Fruit fly (Drosophila melanogaster) whole organism, embryonic: ENCODE measurements around the gene fmt.
A peak's percentile ranks its signal among the peaks of the same experiment; 100 is the strongest.

ENCODE experiments used
- CG10431 ChIP-seq: fragments of 200-800 bp; sonication (Bioruptor generic); optimal IDR thresholded peaks from 3 replicates; lab custom pipeline; 2018; ENCODE audit warnings: missing biosample characterization, mild to moderate bottlenecking, missing genetic modification characterization
- CG10979 ChIP-seq: fragments of 200-800 bp; sonication (Bioruptor generic); optimal IDR thresholded peaks from 2 replicates; lab custom pipeline; 2018; ENCODE audit warnings: missing biosample characterization, mild to moderate bottlenecking, missing genetic modification characterization, moderate library complexity
- CG11093 ChIP-seq: fragments of 200-800 bp; sonication (Bioruptor generic); IDR thresholded peaks from 3 replicates; pipeline ENCODE4 v1.3.6; 2022; ENCODE audit warnings: missing biosample characterization, missing genetic modification characterization
- CG11456 ChIP-seq: fragments of 200-800 bp; sonication (Bioruptor generic); IDR thresholded peaks from 3 replicates; pipeline ENCODE4 v1.3.6; 2022; ENCODE audit warnings: missing biosample characterization, missing genetic modification characterization
- CG12236 ChIP-seq: fragments of 200-800 bp; sonication (Bioruptor generic); optimal IDR thresholded peaks from 2 replicates; lab custom pipeline; 2016; ENCODE audit warnings: missing biosample characterization, missing genetic modification characterization
- CG12299 ChIP-seq: fragments of 200-800 bp; sonication (Bioruptor generic); optimal IDR thresholded peaks from 2 replicates; lab custom pipeline; 2018; ENCODE audit warnings: missing biosample characterization, mild to moderate bottlenecking, missing genetic modification characterization
- CG13624 ChIP-seq: fragments of 200-800 bp; sonication (Bioruptor generic); optimal IDR thresholded peaks from 2 replicates; lab custom pipeline; 2016; ENCODE audit warnings: missing biosample characterization, missing genetic modification characterization
- CG14014 ChIP-seq: fragments of 200-800 bp; sonication (Bioruptor generic); IDR thresholded peaks from 2 replicates; pipeline ENCODE4 v1.3.6; 2022; ENCODE audit warnings: missing biosample characterization, missing genetic modification characterization
- CG15269 ChIP-seq: fragments of 200-800 bp; sonication (Bioruptor generic); optimal IDR thresholded peaks from 2 replicates; lab custom pipeline; 2018; ENCODE audit warnings: missing biosample characterization, mild to moderate bottlenecking, missing genetic modification characterization, moderate library complexity
- CG17829 ChIP-seq: fragments of 200-800 bp; optimal IDR thresholded peaks from 2 replicates; lab custom pipeline; 2019; ENCODE audit warnings: missing biosample characterization, mild to moderate bottlenecking, missing genetic modification characterization, moderate library complexity
- CG18476 ChIP-seq: fragments of 200-800 bp; sonication (Bioruptor generic); optimal IDR thresholded peaks from 2 replicates; lab custom pipeline; 2016; ENCODE audit warnings: missing biosample characterization, mild to moderate bottlenecking, missing genetic modification characterization
- CG30431 ChIP-seq: fragments of 200-800 bp; sonication (Bioruptor generic); optimal IDR thresholded peaks from 2 replicates; lab custom pipeline; 2017; ENCODE audit warnings: missing biosample characterization, missing genetic modification characterization
- CG34376 ChIP-seq: fragments of 200-800 bp; sonication (Bioruptor generic); optimal IDR thresholded peaks from 2 replicates; lab custom pipeline; 2018; ENCODE audit warnings: missing biosample characterization, mild to moderate bottlenecking, missing genetic modification characterization
- CG3726 ChIP-seq: fragments of 200-800 bp; sonication (Bioruptor generic); IDR thresholded peaks from 3 replicates; pipeline ENCODE4, ENCODE4 v1.3.6; 2022; ENCODE audit warnings: missing biosample characterization, missing genetic modification characterization
- CG42726 ChIP-seq: fragments of 200-800 bp; sonication (Bioruptor generic); IDR thresholded peaks from 2 replicates; pipeline ENCODE4 v1.3.6; 2022; ENCODE audit warnings: missing biosample characterization, missing genetic modification characterization; ENCODE audit not compliant: partially characterized antibody
- CG6654 ChIP-seq: fragments of 200-800 bp; sonication (Bioruptor generic); optimal IDR thresholded peaks from 2 replicates; lab custom pipeline; 2017; ENCODE audit warnings: missing biosample characterization, mild to moderate bottlenecking, missing genetic modification characterization
- CG6683 ChIP-seq: fragments of 200-800 bp; sonication (Bioruptor generic); optimal IDR thresholded peaks from 2 replicates; lab custom pipeline; 2017; ENCODE audit warnings: missing biosample characterization, mild to moderate bottlenecking, missing genetic modification characterization, missing genetic modification reagents
- CG8290 ChIP-seq, 3 experiments: fragments of 200-800 bp; sonication (Bioruptor generic); optimal IDR thresholded peaks; 2 replicates each; lab custom pipeline; 2016 to 2019; ENCODE audit warnings: missing biosample characterization in 3 of 3, missing genetic modification characterization in 3 of 3, mild to moderate bottlenecking in 2 of 3, moderate library complexity in 1 of 3
- CG8388 ChIP-seq: fragments of 200-800 bp; sonication (Bioruptor generic); optimal IDR thresholded peaks from 2 replicates; lab custom pipeline; 2019; ENCODE audit warnings: missing biosample characterization, mild to moderate bottlenecking, missing genetic modification characterization, moderate library complexity
- Dek ChIP-seq: fragments of 200-800 bp; sonication (Bioruptor generic); optimal IDR thresholded peaks from 3 replicates; lab custom pipeline; 2019; ENCODE audit warnings: missing biosample characterization, mild to moderate bottlenecking, missing genetic modification characterization, moderate library complexity
- E2f1 ChIP-seq: fragments of 200-800 bp; sonication (Bioruptor generic); IDR thresholded peaks from 2 replicates; pipeline ENCODE4 v1.3.6; 2022; ENCODE audit warnings: missing biosample characterization, missing genetic modification characterization
- Ets97D ChIP-seq: fragments of 200-800 bp; sonication (Bioruptor generic); optimal IDR thresholded peaks from 3 replicates; lab custom pipeline; 2016; ENCODE audit warnings: missing biosample characterization, missing genetic modification characterization
- Gsc ChIP-seq: fragments of 200-800 bp; sonication (Bioruptor generic); IDR thresholded peaks from 2 replicates; pipeline ENCODE4 v1.3.6; 2022; ENCODE audit warnings: missing biosample characterization, missing genetic modification characterization
- Hr39 ChIP-seq: fragments of >200 bp; optimal IDR thresholded peaks from 2 replicates; lab custom pipeline; 2017
- Hsf ChIP-seq: fragments of 200-800 bp; sonication (Bioruptor generic); optimal IDR thresholded peaks from 3 replicates; lab custom pipeline; 2016; ENCODE audit warnings: missing biosample characterization, missing genetic modification characterization
- Med ChIP-seq: fragments of 200-800 bp; sonication (Bioruptor generic); peaks from one replicate; lab custom pipeline; 2016; ENCODE audit warnings: missing biosample characterization, missing genetic modification characterization, mild to moderate bottlenecking, inconsistent platforms, moderate library complexity
- Rfx ChIP-seq: fragments of 200-800 bp; sonication (Bioruptor generic); IDR thresholded peaks from 2 replicates; pipeline ENCODE4 v1.3.6; 2022; ENCODE audit warnings: missing biosample characterization, missing genetic modification characterization
- ara ChIP-seq: fragments of 200-800 bp; sonication (Bioruptor generic); IDR thresholded peaks from 2 replicates; pipeline ENCODE4 v1.3.6; 2022; ENCODE audit warnings: missing biosample characterization, missing genetic modification characterization
- bcd ChIP-seq: fragments of 200-800 bp; sonication (Bioruptor generic); optimal IDR thresholded peaks from 2 replicates; lab custom pipeline; 2017; ENCODE audit warnings: missing biosample characterization, mild to moderate bottlenecking, missing genetic modification characterization
- crol ChIP-seq: fragments of 200-800 bp; sonication (Bioruptor generic); IDR thresholded peaks from 2 replicates; pipeline ENCODE4 v1.3.6; 2022; ENCODE audit warnings: missing biosample characterization, missing genetic modification characterization
- emc ChIP-seq: fragments of 200-800 bp; sonication (Bioruptor generic); optimal IDR thresholded peaks from 2 replicates; lab custom pipeline; 2016; ENCODE audit warnings: missing biosample characterization, missing genetic modification characterization
- gcm ChIP-seq: fragments of 200-800 bp; sonication (Bioruptor generic); optimal IDR thresholded peaks from 2 replicates; lab custom pipeline; 2019; ENCODE audit warnings: missing biosample characterization, mild to moderate bottlenecking, missing genetic modification characterization, moderate library complexity
- gem ChIP-seq: fragments of 200-800 bp; sonication (Bioruptor generic); optimal IDR thresholded peaks from 2 replicates; lab custom pipeline; 2019; ENCODE audit warnings: missing biosample characterization, mild to moderate bottlenecking, missing genetic modification characterization, moderate library complexity
- grau ChIP-seq: fragments of 200-800 bp; optimal IDR thresholded peaks from 3 replicates; lab custom pipeline; 2019; ENCODE audit warnings: missing biosample characterization, mild to moderate bottlenecking, missing genetic modification characterization, moderate library complexity
- gro ChIP-seq: fragments of 200-800 bp; sonication (Bioruptor generic); optimal IDR thresholded peaks from 2 replicates; lab custom pipeline; 2016; ENCODE audit warnings: missing biosample characterization, missing genetic modification characterization
- hb ChIP-seq: fragments of 200-800 bp; sonication (Bioruptor generic); IDR thresholded peaks from 3 replicates; pipeline ENCODE4 v1.3.6; 2022; ENCODE audit warnings: missing biosample characterization, missing genetic modification characterization; ENCODE audit not compliant: partially characterized antibody
- inv ChIP-seq: fragments of 200-800 bp; sonication (Bioruptor generic); IDR thresholded peaks from 2 replicates; pipeline ENCODE4 v1.3.6; 2022; ENCODE audit warnings: missing biosample characterization, missing genetic modification characterization; ENCODE audit not compliant: partially characterized antibody
- jumu ChIP-seq: fragments of 200-800 bp; sonication (Bioruptor generic); optimal IDR thresholded peaks from 3 replicates; lab custom pipeline; 2016; ENCODE audit warnings: missing biosample characterization, missing genetic modification characterization
- lov ChIP-seq, 2 experiments: fragments of 200-800 bp in 1 of 2; fragments of >200 bp in 1 of 2; sonication (Bioruptor generic) in 1 of 2; IDR thresholded peaks in 1 of 2; optimal IDR thresholded peaks in 1 of 2; 2 replicates in 1 of 2; 3 replicates in 1 of 2; pipeline versions ENCODE4 v1.3.6 to Lab custom; 2017 to 2022; ENCODE audit warnings: missing biosample characterization in 1 of 2, missing genetic modification characterization in 1 of 2
- maf-S ChIP-seq: fragments of 200-800 bp; sonication (Bioruptor generic); optimal IDR thresholded peaks from 2 replicates; lab custom pipeline; 2016; ENCODE audit warnings: missing biosample characterization, missing genetic modification characterization
- mld ChIP-seq: fragments of 200-800 bp; sonication (Bioruptor generic); IDR thresholded peaks from 3 replicates; pipeline ENCODE4 v1.3.6; 2022; ENCODE audit warnings: missing biosample characterization, missing genetic modification characterization; ENCODE audit not compliant: partially characterized antibody
- nerfin-1 ChIP-seq: fragments of 200-800 bp; sonication (Bioruptor generic); optimal IDR thresholded peaks from 3 replicates; lab custom pipeline; 2019; ENCODE audit warnings: missing biosample characterization, mild to moderate bottlenecking, missing genetic modification characterization, moderate library complexity
- org-1 ChIP-seq: fragments of 200-800 bp; sonication (Bioruptor generic); optimal IDR thresholded peaks from 2 replicates; lab custom pipeline; 2017; ENCODE audit warnings: missing biosample characterization, missing genetic modification characterization
- pita ChIP-seq: fragments of 200-800 bp; sonication (Bioruptor generic); optimal IDR thresholded peaks from 2 replicates; lab custom pipeline; 2017; ENCODE audit warnings: missing biosample characterization, mild to moderate bottlenecking, missing genetic modification characterization
- prd ChIP-seq, 3 experiments: fragments of >200 bp in 2 of 3; fragments of 200-800 bp in 1 of 3; sonication (Bioruptor generic) in 1 of 3; optimal IDR thresholded peaks in 2 of 3; IDR thresholded peaks in 1 of 3; 2 replicates in 2 of 3; 3 replicates in 1 of 3; pipeline versions ENCODE4 v1.3.6 to Lab custom; 2017 to 2022; ENCODE audit warnings: missing biosample characterization in 1 of 3, missing genetic modification characterization in 1 of 3
- sim ChIP-seq: fragments of 200-800 bp; sonication (Bioruptor generic); IDR thresholded peaks from 2 replicates; pipeline ENCODE4 v1.3.6; 2022; ENCODE audit warnings: missing biosample characterization, missing genetic modification characterization
- slou ChIP-seq: fragments of 200-800 bp; sonication (Bioruptor generic); optimal IDR thresholded peaks from 3 replicates; lab custom pipeline; 2016; ENCODE audit warnings: missing biosample characterization, missing genetic modification characterization
- sug ChIP-seq: fragments of 200-800 bp; optimal IDR thresholded peaks from 2 replicates; lab custom pipeline; 2019; ENCODE audit warnings: missing biosample characterization, mild to moderate bottlenecking, missing genetic modification characterization, moderate library complexity
- tin ChIP-seq: fragments of 200-800 bp; sonication (Bioruptor generic); optimal IDR thresholded peaks from 3 replicates; lab custom pipeline; 2016; ENCODE audit warnings: missing biosample characterization, missing genetic modification characterization
- tio ChIP-seq: fragments of 200-800 bp; sonication (Bioruptor generic); optimal IDR thresholded peaks from 2 replicates; lab custom pipeline; 2017; ENCODE audit warnings: missing biosample characterization, missing genetic modification characterization, inconsistent platforms

fmt gene

DNA sequence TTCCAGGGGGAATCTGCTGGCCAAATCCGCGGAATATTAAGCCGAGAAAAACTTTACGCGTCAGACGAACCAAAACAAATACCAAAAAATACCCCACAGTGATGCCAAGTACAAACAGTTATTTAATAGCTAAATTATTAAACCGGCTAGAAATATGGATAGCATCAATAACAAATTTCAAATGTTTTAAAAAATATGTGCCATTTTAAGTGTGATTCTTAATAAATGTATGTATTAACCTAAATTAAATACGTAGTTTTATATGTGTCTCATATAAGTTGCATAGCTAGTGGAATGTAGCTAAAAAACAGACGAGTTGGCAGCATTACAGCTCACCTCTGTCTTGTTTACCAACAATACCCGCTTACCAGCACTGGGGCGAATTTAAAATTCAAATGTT, 8.1 kb upstream of the fmt start, which contains the start of gene CG10274 (continued):
- TF ChIP-seq bcd (GFP tag; lab: Kevin White, UChicago), result peak; percentile 78
- no peak for TF ChIP-seq CG42726 (GFP tag; lab: Robert Waterston, UW)
- no peak for TF ChIP-seq mld (GFP tag; lab: Robert Waterston, UW)
- no peak; the same call in 2 of the 3 replicates for TF ChIP-seq CG11456 (GFP tag; lab: Robert Waterston, UW)
- no peak for TF ChIP-seq hb (GFP tag; lab: Robert Waterston, UW)
- TF ChIP-seq CG10979 (tag; lab: Kevin White, UChicago), result peak; percentile 74
- TF ChIP-seq gro, result peak; percentile 77
- peak; percentile 44 for TF ChIP-seq CG18476 (GFP tag; lab: Kevin White, UChicago)
- no peak for TF ChIP-seq Dek (tag; lab: Kevin White, UChicago)
- peak; percentile 41 for TF ChIP-seq CG34376
- TF ChIP-seq Hsf (GFP tag; lab: Kevin White, UChicago), result peak; percentile 87
- peak; percentile 86 for TF ChIP-seq Rfx (GFP tag; lab: Robert Waterston, UW)
- no peak for TF ChIP-seq CG11093 (GFP tag; lab: Robert Waterston, UW)
- no peak for TF ChIP-seq crol (GFP tag; lab: Robert Waterston, UW)
- peak; percentile 63 for TF ChIP-seq E2f1
- peak; percentile 19 for TF ChIP-seq CG12299
- no peak for TF ChIP-seq Gsc (GFP tag; lab: Robert Waterston, UW)
- no peak for TF ChIP-seq Hr39 (lab: Kevin White, UChicago)
- peak; percentile 50 for TF ChIP-seq CG8388 (GFP tag; lab: Kevin White, UChicago)
- no peak for TF ChIP-seq CG15269 (tag; lab: Kevin White, UChicago)
- peak; percentile 76 for TF ChIP-seq slou (GFP tag; lab: Kevin White, UChicago)
- no peak for TF ChIP-seq lov (optimal IDR thresholded peaks at IDR 0.05; lab: Kevin White, UChicago)
- TF ChIP-seq lov (GFP tag; IDR thresholded peaks at IDR 0.05; lab: Robert Waterston, UW), result no peak
- TF ChIP-seq sim, result no peak
- TF ChIP-seq maf-S (GFP tag; lab: Kevin White, UChicago), result peak; percentile 6
- TF ChIP-seq CG10431 (GFP tag; lab: Kevin White, UChicago), result no peak
- peak; percentile 78 for TF ChIP-seq CG17829
- no peak for TF ChIP-seq tio (GFP tag; lab: Kevin White, UChicago)
- TF ChIP-seq Med (GFP tag; lab: Kevin White, UChicago), result peak; percentile 93
- TF ChIP-seq CG6683 (GFP tag; lab: Kevin White, UChicago), result peak; percentile 39
- peak; percentile 86 for TF ChIP-seq gem (tag; lab: Kevin White, UChicago)
- TF ChIP-seq gcm (GFP tag; lab: Kevin White, UChicago), result no peak
- peak; percentile 76 for TF ChIP-seq CG14014
- peak; percentile 81 for TF ChIP-seq nerfin-1 (tag; lab: Kevin White, UChicago)
- TF ChIP-seq CG12236 (GFP tag; lab: Kevin White, UChicago), result peak; percentile 21
- no peak for TF ChIP-seq ara (GFP tag; lab: Robert Waterston, UW)
- peak; percentile 79 for TF ChIP-seq tin (GFP tag; lab: Kevin White, UChicago)
- TF ChIP-seq CG30431 (GFP tag; lab: Kevin White, UChicago), result peak; percentile 16
- TF ChIP-seq pita (GFP tag; lab: Kevin White, UChicago), result no peak
- peak; percentile 64 for TF ChIP-seq jumu
- no peak for TF ChIP-seq CG3726
- peak; percentile 65 for TF ChIP-seq Ets97D (GFP tag; lab: Kevin White, UChicago)
- TF ChIP-seq grau (tag; lab: Kevin White, UChicago), result peak; percentile 83
- TF ChIP-seq CG8290 (GFP tag; optimal IDR thresholded peaks at IDR 0.05; lab: Kevin White, UChicago), result no peak
- no peak for TF ChIP-seq CG8290 (tag; optimal IDR thresholded peaks at IDR 0.05; lab: Kevin White, UChicago)
- peak; percentile 79 for TF ChIP-seq CG13624
- TF ChIP-seq CG6654, result peak; percentile 18
- TF ChIP-seq org-1 (GFP tag; lab: Kevin White, UChicago), result peak; percentile 24
- TF ChIP-seq inv (GFP tag; lab: Robert Waterston, UW), result no peak
- TF ChIP-seq prd (optimal IDR thresholded peaks at IDR 0.05; lab: Kevin White, UChicago), result no peak
- peak; percentile 82 for TF ChIP-seq prd (GFP tag; IDR thresholded peaks at IDR 0.05; lab: Robert Waterston, UW)
- TF ChIP-seq sug, result peak; percentile 84
- TF ChIP-seq emc (GFP tag; lab: Kevin White, UChicago), result peak; percentile 47
